Fruit fly (Drosophila melanogaster) whole organism, embryonic: ENCODE measurements around the gene CG1532.

ENCODE experiments used
- Ada2b ChIP-seq: fragments of 200-800 bp; sonication (Bioruptor generic); IDR thresholded peaks from 2 replicates; pipeline ENCODE4 v1.3.6; 2022; ENCODE audit warnings: missing biosample characterization, missing genetic modification characterization
- Aef1 ChIP-seq: fragments of 200-800 bp; sonication (Bioruptor generic); IDR thresholded peaks from 3 replicates; pipeline ENCODE4 v1.3.6; 2022; ENCODE audit warnings: missing biosample characterization, missing genetic modification characterization
- Antp ChIP-seq: fragments of 200-800 bp; sonication (Bioruptor generic); optimal IDR thresholded peaks from 3 replicates; lab custom pipeline; 2016; ENCODE audit warnings: missing biosample characterization, missing genetic modification characterization
- Blimp-1 ChIP-seq: fragments of 200-800 bp; sonication (Bioruptor generic); optimal IDR thresholded peaks from 3 replicates; lab custom pipeline; 2018; ENCODE audit warnings: missing biosample characterization, missing genetic modification characterization, mild to moderate bottlenecking, moderate library complexity, missing genetic modification reagents
- CG10274 ChIP-seq: fragments of 200-800 bp; sonication (Bioruptor generic); optimal IDR thresholded peaks from 3 replicates; lab custom pipeline; 2017; ENCODE audit warnings: missing biosample characterization, mild to moderate bottlenecking, missing genetic modification characterization
- CG11723 ChIP-seq: fragments of 200-800 bp; sonication (Bioruptor generic); optimal IDR thresholded peaks from 2 replicates; lab custom pipeline; 2017; ENCODE audit warnings: missing biosample characterization, mild to moderate bottlenecking, missing genetic modification characterization
- CG12155 ChIP-seq: fragments of 200-800 bp; sonication (Bioruptor generic); optimal IDR thresholded peaks from 3 replicates; lab custom pipeline; 2016; ENCODE audit warnings: missing biosample characterization, missing genetic modification characterization
- CG12219 ChIP-seq: fragments of 200-800 bp; sonication (Bioruptor generic); optimal IDR thresholded peaks from 3 replicates; lab custom pipeline; 2018; ENCODE audit warnings: missing biosample characterization, mild to moderate bottlenecking, missing genetic modification characterization
- CG12659 ChIP-seq: fragments of 200-800 bp; sonication (Bioruptor generic); optimal IDR thresholded peaks from 3 replicates; lab custom pipeline; 2017; ENCODE audit warnings: mild to moderate bottlenecking, missing biosample characterization, missing genetic modification reagents, missing genetic modification characterization
- CG15011 ChIP-seq: fragments of 200-800 bp; sonication (Bioruptor generic); optimal IDR thresholded peaks from 3 replicates; lab custom pipeline; 2018; ENCODE audit warnings: missing biosample characterization, mild to moderate bottlenecking, missing genetic modification characterization
- CG15514 ChIP-seq: fragments of 200-800 bp; sonication (Bioruptor generic); optimal IDR thresholded peaks from 3 replicates; lab custom pipeline; 2017; ENCODE audit warnings: missing biosample characterization, missing genetic modification characterization, mild to moderate bottlenecking, moderate library complexity, missing genetic modification reagents
- CG18262 ChIP-seq: fragments of 200-800 bp; optimal IDR thresholded peaks from 3 replicates; lab custom pipeline; 2019; ENCODE audit warnings: missing biosample characterization, mild to moderate bottlenecking, missing genetic modification characterization, moderate library complexity
- CG18476 ChIP-seq: fragments of 200-800 bp; sonication (Bioruptor generic); optimal IDR thresholded peaks from 2 replicates; lab custom pipeline; 2016; ENCODE audit warnings: missing biosample characterization, mild to moderate bottlenecking, missing genetic modification characterization
- CG18619 ChIP-seq: fragments of 200-800 bp; sonication (Bioruptor generic); optimal IDR thresholded peaks from 3 replicates; lab custom pipeline; 2017; ENCODE audit warnings: missing biosample characterization, mild to moderate bottlenecking, missing genetic modification characterization
- CG2120 ChIP-seq: fragments of 200-800 bp; sonication (Bioruptor generic); optimal IDR thresholded peaks from 3 replicates; lab custom pipeline; 2016; ENCODE audit warnings: missing biosample characterization, missing genetic modification characterization
- CG34224 ChIP-seq: fragments of 200-800 bp; sonication (Bioruptor generic); IDR thresholded peaks from 3 replicates; pipeline ENCODE4 v1.3.6; 2022; ENCODE audit warnings: missing biosample characterization, missing genetic modification characterization; ENCODE audit not compliant: partially characterized antibody
- CG6175 ChIP-seq: fragments of 200-800 bp; sonication (Bioruptor generic); IDR thresholded peaks from 3 replicates; pipeline ENCODE4 v1.3.6; 2022; ENCODE audit warnings: missing biosample characterization, missing genetic modification characterization
- CG7556 ChIP-seq: fragments of 200-800 bp; sonication (Bioruptor generic); optimal IDR thresholded peaks from 2 replicates; lab custom pipeline; 2017; ENCODE audit warnings: missing biosample characterization, mild to moderate bottlenecking, missing genetic modification characterization
- Dek ChIP-seq: fragments of 200-800 bp; sonication (Bioruptor generic); optimal IDR thresholded peaks from 3 replicates; lab custom pipeline; 2019; ENCODE audit warnings: missing biosample characterization, mild to moderate bottlenecking, missing genetic modification characterization, moderate library complexity
- Hr51 ChIP-seq, 2 experiments: fragments of 200-800 bp; sonication (Bioruptor generic); optimal IDR thresholded peaks; 2 replicates in 1 of 2; 3 replicates in 1 of 2; lab custom pipeline; 2016 to 2018; ENCODE audit warnings: missing biosample characterization in 2 of 2, missing genetic modification characterization in 2 of 2, mild to moderate bottlenecking in 1 of 2, moderate library complexity in 1 of 2
- Hsf ChIP-seq: fragments of 200-800 bp; sonication (Bioruptor generic); optimal IDR thresholded peaks from 3 replicates; lab custom pipeline; 2016; ENCODE audit warnings: missing biosample characterization, missing genetic modification characterization
- MTF-1 ChIP-seq: fragments of 200-800 bp; sonication (Bioruptor generic); optimal IDR thresholded peaks from 2 replicates; lab custom pipeline; 2018; ENCODE audit warnings: missing biosample characterization, mild to moderate bottlenecking, missing genetic modification characterization, borderline replicate concordance
- Nf-YA ChIP-seq: fragments of 200-800 bp; sonication (Bioruptor generic); IDR thresholded peaks from 2 replicates; pipeline ENCODE4 v1.3.6; 2022; ENCODE audit warnings: missing biosample characterization, missing genetic modification characterization
- Sox102F ChIP-seq: fragments of 200-800 bp; sonication (Bioruptor generic); optimal IDR thresholded peaks from 2 replicates; lab custom pipeline; 2018; ENCODE audit warnings: missing biosample characterization, mild to moderate bottlenecking, missing genetic modification characterization, moderate library complexity
- amos ChIP-seq: fragments of 200-800 bp; sonication (Bioruptor generic); IDR thresholded peaks from 2 replicates; pipeline ENCODE4 v1.3.6; 2022; ENCODE audit warnings: missing biosample characterization, missing genetic modification characterization; ENCODE audit not compliant: partially characterized antibody
- bowl ChIP-seq: fragments of 200-800 bp; sonication (Bioruptor generic); IDR thresholded peaks from 2 replicates; pipeline ENCODE4 v1.3.6; 2022; ENCODE audit warnings: missing biosample characterization, missing genetic modification characterization
- cad ChIP-seq: fragments of >200 bp; optimal IDR thresholded peaks from 2 replicates; lab custom pipeline; 2017; ENCODE audit warnings: missing biosample characterization, missing genetic modification characterization
- dpn ChIP-seq, 2 experiments: fragments of 200-800 bp; sonication (Bioruptor generic); optimal IDR thresholded peaks; 3 replicates each; lab custom pipeline; 2016; ENCODE audit warnings: missing biosample characterization in 2 of 2, missing genetic modification characterization in 2 of 2
- grau ChIP-seq: fragments of 200-800 bp; optimal IDR thresholded peaks from 3 replicates; lab custom pipeline; 2019; ENCODE audit warnings: missing biosample characterization, mild to moderate bottlenecking, missing genetic modification characterization, moderate library complexity
- gt ChIP-seq: fragments of 200-800 bp; sonication (Bioruptor generic); IDR thresholded peaks from 2 replicates; pipeline ENCODE4 v1.3.6; 2022; ENCODE audit warnings: missing biosample characterization, missing genetic modification characterization
- ham ChIP-seq: fragments of 200-800 bp; sonication (Bioruptor generic); IDR thresholded peaks from 2 replicates; pipeline ENCODE4 v1.3.6; 2022; ENCODE audit warnings: missing biosample characterization, missing genetic modification characterization
- her ChIP-seq: fragments of 200-800 bp; sonication (Bioruptor generic); optimal IDR thresholded peaks from 2 replicates; lab custom pipeline; 2016; ENCODE audit warnings: missing biosample characterization, missing genetic modification characterization
- jing ChIP-seq: fragments of 200-800 bp; sonication (Bioruptor generic); optimal IDR thresholded peaks from 2 replicates; lab custom pipeline; 2018; ENCODE audit warnings: missing biosample characterization, mild to moderate bottlenecking, missing genetic modification characterization
- kay ChIP-seq: fragments of 200-800 bp; sonication (Bioruptor generic); optimal IDR thresholded peaks from 2 replicates; lab custom pipeline; 2016; ENCODE audit warnings: missing biosample characterization, missing genetic modification characterization
- luna ChIP-seq: fragments of 200-800 bp; sonication (Bioruptor generic); optimal IDR thresholded peaks from 2 replicates; lab custom pipeline; 2016; ENCODE audit warnings: missing biosample characterization, missing genetic modification characterization
- oc ChIP-seq: fragments of 200-800 bp; sonication (Bioruptor generic); optimal IDR thresholded peaks from 2 replicates; lab custom pipeline; 2018; ENCODE audit warnings: missing biosample characterization, mild to moderate bottlenecking, missing genetic modification characterization, moderate library complexity
- odd ChIP-seq: fragments of 200-800 bp; sonication (Bioruptor generic); optimal IDR thresholded peaks from 2 replicates; lab custom pipeline; 2017; ENCODE audit warnings: missing biosample characterization, mild to moderate bottlenecking, missing genetic modification characterization
- pan ChIP-seq, 4 experiments: fragments of >200 bp in 3 of 4; fragments of 200-800 bp in 1 of 4; sonication (Bioruptor generic) in 1 of 4; optimal IDR thresholded peaks in 3 of 4; IDR thresholded peaks in 1 of 4; 2 replicates each; pipeline versions ENCODE4 v1.3.6 to Lab custom; 2017 to 2022; ENCODE audit warnings: missing biosample characterization in 2 of 4, missing genetic modification characterization in 2 of 4, mixed read lengths in 1 of 4
- pnt ChIP-seq: fragments of 200-800 bp; sonication (Bioruptor generic); optimal IDR thresholded peaks from 3 replicates; lab custom pipeline; 2016; ENCODE audit warnings: missing biosample characterization, missing genetic modification characterization
- prd ChIP-seq, 3 experiments: fragments of >200 bp in 2 of 3; fragments of 200-800 bp in 1 of 3; sonication (Bioruptor generic) in 1 of 3; optimal IDR thresholded peaks in 2 of 3; IDR thresholded peaks in 1 of 3; 2 replicates in 2 of 3; 3 replicates in 1 of 3; pipeline versions ENCODE4 v1.3.6 to Lab custom; 2017 to 2022; ENCODE audit warnings: missing biosample characterization in 1 of 3, missing genetic modification characterization in 1 of 3
- sisA ChIP-seq: fragments of 200-800 bp; sonication (Bioruptor generic); IDR thresholded peaks from 2 replicates; pipeline ENCODE4 v1.3.6; 2022; ENCODE audit warnings: missing biosample characterization, missing genetic modification characterization
- so ChIP-seq: fragments of 200-800 bp; sonication (Bioruptor generic); IDR thresholded peaks from 3 replicates; pipeline ENCODE4 v1.3.6; 2022; ENCODE audit warnings: missing biosample characterization, missing genetic modification characterization
- ssp ChIP-seq: fragments of 200-800 bp; sonication (Bioruptor generic); IDR thresholded peaks from 2 replicates; pipeline ENCODE4 v1.3.6; 2022; ENCODE audit warnings: missing biosample characterization, missing genetic modification characterization
- stwl ChIP-seq: fragments of 200-800 bp; sonication (Bioruptor generic); optimal IDR thresholded peaks from 3 replicates; lab custom pipeline; 2018; ENCODE audit warnings: missing biosample characterization, mild to moderate bottlenecking, missing genetic modification characterization, moderate library complexity
- twi ChIP-seq: fragments of 200-800 bp; optimal IDR thresholded peaks from 2 replicates; lab custom pipeline; 2019; ENCODE audit warnings: missing biosample characterization, mild to moderate bottlenecking, missing genetic modification characterization, moderate library complexity
- unc-4 ChIP-seq: fragments of 200-800 bp; sonication (Bioruptor generic); IDR thresholded peaks from 2 replicates; pipeline ENCODE4 v1.3.6; 2022; ENCODE audit warnings: missing biosample characterization, missing genetic modification characterization; ENCODE audit not compliant: partially characterized antibody
- unpg ChIP-seq: fragments of 200-800 bp; sonication (Bioruptor generic); optimal IDR thresholded peaks from 3 replicates; lab custom pipeline; 2018; ENCODE audit warnings: missing biosample characterization, mild to moderate bottlenecking, missing genetic modification characterization, moderate library complexity
- wdn ChIP-seq: fragments of 200-800 bp; sonication (Bioruptor generic); IDR thresholded peaks from 2 replicates; pipeline ENCODE4 v1.3.6; 2022; ENCODE audit warnings: missing biosample characterization, missing genetic modification characterization

The CG1532 gene

DNA sequence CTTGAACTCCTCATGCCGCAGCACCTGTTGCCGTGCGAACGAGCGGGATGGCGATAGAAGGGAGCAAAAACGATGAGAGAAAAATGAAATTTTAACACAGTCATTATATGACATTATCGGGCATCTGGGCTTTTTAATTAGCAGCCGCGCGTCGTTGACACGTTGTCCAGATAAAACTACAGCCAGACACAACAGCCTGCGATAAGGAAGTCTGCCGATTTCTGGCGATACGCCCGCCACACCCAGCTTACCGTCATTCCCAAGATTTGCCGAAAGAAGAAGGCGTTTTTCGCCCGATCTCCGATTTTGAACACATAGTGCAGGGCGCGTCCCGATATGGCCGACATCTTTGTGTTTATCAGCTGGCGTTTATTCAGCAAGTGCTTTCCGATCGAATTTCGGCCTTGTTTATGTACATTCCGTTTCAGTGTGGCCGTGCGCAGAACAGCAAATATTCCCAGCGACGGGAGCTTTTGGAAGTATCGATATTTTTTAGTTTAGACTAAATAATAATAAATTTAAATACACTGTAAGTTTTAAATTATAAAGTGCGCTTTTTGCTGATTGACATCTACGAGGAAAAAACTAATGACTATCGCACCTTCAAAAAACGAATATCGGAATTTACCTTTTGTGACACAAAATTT lies at the start of gene CG1532 (continued):
- no peak for TF ChIP-seq unpg
- peak; percentile 3 for TF ChIP-seq CG18476 (GFP tag; lab: Kevin White, UChicago)
- no peak for TF ChIP-seq grau
- TF ChIP-seq amos, result peak; percentile 51; the same call in 1 of the 2 replicates
- TF ChIP-seq CG15011, result no peak
- TF ChIP-seq odd (GFP tag; lab: Kevin White, UChicago), result no peak
- TF ChIP-seq luna (GFP tag; lab: Kevin White, UChicago), result no peak
- TF ChIP-seq CG18619 (GFP tag; lab: Kevin White, UChicago), result no peak
- TF ChIP-seq pnt (GFP tag; lab: Kevin White, UChicago), result no peak
- peak; percentile 48 for TF ChIP-seq CG15514 (GFP tag; lab: Kevin White, UChicago)
- no peak for TF ChIP-seq Blimp-1 (GFP tag; lab: Kevin White, UChicago)
- no peak for TF ChIP-seq Hr51 (GFP tag; optimal IDR thresholded peaks at IDR 0.05; lab: Kevin White, UChicago)
- TF ChIP-seq CG2120 (GFP tag; lab: Kevin White, UChicago), result no peak
- no peak; the same call in 1 of the 2 replicates for TF ChIP-seq bowl (GFP tag; lab: Robert Waterston, UW)
- TF ChIP-seq Hsf, result no peak
- no peak for TF ChIP-seq sisA
- no peak for TF ChIP-seq jing (GFP tag; lab: Kevin White, UChicago)
- no peak for TF ChIP-seq wdn (GFP tag; lab: Robert Waterston, UW)
- no peak for TF ChIP-seq CG12155
- TF ChIP-seq CG18262 (tag; lab: Kevin White, UChicago), result peak; percentile 6
- TF ChIP-seq cad (GFP tag; lab: Kevin White, UChicago), result no peak
- no peak for TF ChIP-seq CG7556 (GFP tag; lab: Kevin White, UChicago)
- TF ChIP-seq kay, result no peak
- no peak for TF ChIP-seq oc (tag; lab: Kevin White, UChicago)
- no peak for TF ChIP-seq CG12219 (GFP tag; lab: Kevin White, UChicago)
- no peak for TF ChIP-seq twi (tag; lab: Kevin White, UChicago)
- no peak for TF ChIP-seq Aef1 (GFP tag; lab: Robert Waterston, UW)
- no peak for TF ChIP-seq CG6175 (GFP tag; lab: Robert Waterston, UW)
- TF ChIP-seq Sox102F (GFP tag; lab: Kevin White, UChicago), result no peak
- TF ChIP-seq pan (optimal IDR thresholded peaks at IDR 0.05; lab: Kevin White, UChicago), result no peak
- TF ChIP-seq pan (GFP tag; optimal IDR thresholded peaks at IDR 0.05 in 1 of 2, IDR thresholded peaks at IDR 0.05 in 1 of 2), result no peak
- TF ChIP-seq stwl, result peak; percentile 38
- no peak for TF ChIP-seq ssp (GFP tag; lab: Robert Waterston, UW)
- TF ChIP-seq prd (optimal IDR thresholded peaks at IDR 0.05; lab: Kevin White, UChicago), result no peak
- no peak for TF ChIP-seq prd (GFP tag; IDR thresholded peaks at IDR 0.05; lab: Robert Waterston, UW)
- no peak for TF ChIP-seq Nf-YA (GFP tag; lab: Robert Waterston, UW)
- TF ChIP-seq Dek (tag; lab: Kevin White, UChicago), result no peak
- no peak for TF ChIP-seq dpn (GFP tag; optimal IDR thresholded peaks at IDR 0.05; lab: Kevin White, UChicago)
- TF ChIP-seq CG11723, result no peak
- no peak for TF ChIP-seq CG10274 (GFP tag; lab: Kevin White, UChicago)
- peak; percentile 61 for TF ChIP-seq CG12659 (GFP tag; lab: Kevin White, UChicago)
- peak; percentile 64; the same call in 1 of the 2 replicates for TF ChIP-seq unc-4 (GFP tag; lab: Robert Waterston, UW)
- TF ChIP-seq Antp (GFP tag; lab: Kevin White, UChicago), result no peak
- TF ChIP-seq ham (GFP tag; lab: Robert Waterston, UW), result no peak
- TF ChIP-seq so (GFP tag; lab: Robert Waterston, UW), result 0 out of 3 replicates have a peak, but pooled peaks have one; percentile 15
- TF ChIP-seq gt (GFP tag; lab: Robert Waterston, UW), result no peak
- TF ChIP-seq her (GFP tag; lab: Kevin White, UChicago), result no peak
- TF ChIP-seq Ada2b (GFP tag; lab: Robert Waterston, UW), result no peak
- peak; percentile 14 for TF ChIP-seq MTF-1
- peak; percentile 58; the same call in 2 of the 3 replicates for TF ChIP-seq CG34224
